Fruit fly (Drosophila melanogaster) whole organism, wandering third instar larva: ENCODE results near the gene Pfas.

Source experiments
- Abd-B ChIP-seq: fragments of >200 bp; optimal IDR thresholded peaks from 2 replicates; lab custom pipeline; 2017; ENCODE audit warnings: missing biosample characterization, missing genetic modification characterization
- CG32264 ChIP-seq: fragments of 200-800 bp; sonication (Bioruptor generic); optimal IDR thresholded peaks from 2 replicates; lab custom pipeline; 2016; ENCODE audit warnings: missing biosample characterization, missing genetic modification characterization
- HLH106 ChIP-seq: fragments of 200-800 bp; optimal IDR thresholded peaks from 3 replicates; lab custom pipeline; 2019; ENCODE audit warnings: missing biosample characterization, mild to moderate bottlenecking, missing genetic modification characterization, moderate library complexity
- Jra ChIP-seq: sonication (Bioruptor generic); optimal IDR thresholded peaks from 2 replicates; lab custom pipeline; 2016; ENCODE audit warnings: missing biosample characterization, missing genetic modification characterization
- OdsH ChIP-seq: fragments of 200-800 bp; sonication (Bioruptor generic); optimal IDR thresholded peaks from 2 replicates; lab custom pipeline; 2016; ENCODE audit warnings: missing biosample characterization, mild to moderate bottlenecking, missing genetic modification characterization
- br ChIP-seq: fragments of 200-800 bp; sonication (Bioruptor generic); optimal IDR thresholded peaks from 2 replicates; lab custom pipeline; 2016; ENCODE audit warnings: missing biosample characterization, missing genetic modification characterization
- dmrt93B ChIP-seq: fragments of 200-800 bp; sonication (Bioruptor generic); optimal IDR thresholded peaks from 2 replicates; lab custom pipeline; 2018; ENCODE audit warnings: missing biosample characterization, mild to moderate bottlenecking, missing genetic modification characterization
- foxo ChIP-seq, 2 experiments: fragments of 200-800 bp; sonication (Bioruptor generic); optimal IDR thresholded peaks; 2 replicates in 1 of 2; 3 replicates in 1 of 2; lab custom pipeline; 2016 to 2017; ENCODE audit warnings: missing biosample characterization in 2 of 2, missing genetic modification characterization in 2 of 2
- h ChIP-seq: fragments of 200-800 bp; sonication (Bioruptor generic); optimal IDR thresholded peaks from 3 replicates; lab custom pipeline; 2016; ENCODE audit warnings: missing biosample characterization, mild to moderate bottlenecking, missing genetic modification characterization
- rgr ChIP-seq: fragments of 200-800 bp; sonication (Bioruptor generic); optimal IDR thresholded peaks from 3 replicates; lab custom pipeline; 2016; ENCODE audit warnings: missing biosample characterization, mild to moderate bottlenecking, missing genetic modification characterization

DNA sequence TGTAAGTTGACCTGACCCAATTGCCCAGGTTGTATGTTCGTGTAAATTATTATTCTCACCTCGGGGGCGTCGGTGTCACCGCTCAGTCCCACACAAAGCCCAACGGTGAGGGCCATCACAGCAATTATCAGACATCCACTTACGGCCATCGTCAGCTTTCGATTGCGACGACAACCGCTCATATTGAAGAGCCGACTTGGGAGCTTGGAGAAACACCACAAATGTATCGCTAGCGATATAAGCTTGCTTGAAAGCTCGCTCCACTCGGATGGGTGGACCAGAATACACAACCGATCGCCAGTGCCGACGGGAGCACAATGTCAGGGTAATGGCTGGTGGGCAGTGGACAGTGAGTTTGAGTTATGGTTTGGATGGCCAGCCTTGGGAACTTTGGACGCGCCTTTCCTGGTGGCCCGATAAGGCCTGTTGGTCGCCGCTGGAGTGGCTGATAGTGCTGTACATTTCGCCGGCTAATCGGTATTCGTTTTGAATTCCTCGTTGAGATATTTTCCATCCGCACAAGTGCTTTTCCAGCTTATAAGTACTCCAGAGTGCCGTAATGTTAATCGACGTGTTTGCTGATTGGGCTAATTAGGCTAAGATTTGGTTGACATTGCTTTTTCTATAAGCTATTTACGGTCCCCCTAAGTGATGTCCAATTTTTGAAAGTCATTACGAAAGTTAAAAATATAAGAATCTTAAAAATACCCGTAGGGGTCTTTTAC lies 39.2 kb downstream of the Pfas start, which contains the start of gene Gal:
- TF ChIP-seq dmrt93B (no peak), br (no peak), h (GFP tag; lab: Kevin White, UChicago) (no peak), HLH106 (tag; lab: Kevin White, UChicago) (no peak), CG32264 (GFP tag; lab: Kevin White, UChicago) (no peak), Jra (GFP tag; lab: Kevin White, UChicago) (no peak), Abd-B (GFP tag; lab: Kevin White, UChicago) (no peak), foxo (GFP tag; optimal IDR thresholded peaks at IDR 0.05; lab: Kevin White, UChicago) (no peak), OdsH (GFP tag; lab: Kevin White, UChicago) (no peak), rgr (GFP tag; lab: Kevin White, UChicago) (no peak)
